Worm (Caenorhabditis elegans): ENCODE measurements around the gene mon-2.

- TF ChIP-seq alr-1 (tag; optimal IDR thresholded peaks at IDR 0.05; ENCODE audit: borderline replicate concordance) (no peak), lin-13 (GFP tag; optimal IDR thresholded peaks at IDR 0.05) (no peak), blmp-1 (tag; optimal IDR thresholded peaks at IDR 0.05) (no peak), lin-14 (GFP tag; optimal IDR thresholded peaks at IDR 0.05) (no peak), egl-27 (tag; optimal IDR thresholded peaks at IDR 0.05) (no peak), lir-3 (tag; optimal IDR thresholded peaks at IDR 0.05; ENCODE audit: poor library complexity) (no peak), skn-1 (tag; optimal IDR thresholded peaks at IDR 0.05) (no peak), egl-13 (tag; optimal IDR thresholded peaks at IDR 0.05) (no peak)
Observed at ce11 chrIV:12134991-12135390, 38.4 kb downstream of the mon-2 start.
